Worm (Caenorhabditis elegans) whole organism, young adult: ENCODE measurements around the gene dmd-5.
A peak's percentile ranks its signal among the peaks of the same experiment; 100 is the strongest.

Experiments used
- B0261.1 ChIP-seq: sonication (generic microtip); optimal IDR thresholded peaks from 2 replicates; lab custom pipeline; 2016; ENCODE audit warnings: mild to moderate bottlenecking, missing genetic modification characterization, moderate library complexity, missing compliant biosample characterization
- F39B2.1 ChIP-seq: fragments of 200-800 bp; sonication (Bioruptor generic); IDR thresholded peaks from 2 replicates; pipeline ENCODE4 v1.3.6; 2022; ENCODE audit warnings: missing genetic modification reagents, missing genetic modification characterization, missing compliant biosample characterization
- F57C9.4 ChIP-seq: sonication (generic microtip); optimal IDR thresholded peaks from 2 replicates; lab custom pipeline; 2017; ENCODE audit warnings: mild to moderate bottlenecking, missing genetic modification characterization, missing compliant biosample characterization
- K11D2.4 ChIP-seq: fragments of 200-800 bp; sonication (Bioruptor generic); IDR thresholded peaks from 2 replicates; pipeline ENCODE4 v1.3.6; 2022; ENCODE audit warnings: missing genetic modification reagents, missing genetic modification characterization, missing compliant biosample characterization
- T26A5.8 ChIP-seq: sonication (generic microtip); optimal IDR thresholded peaks from 2 replicates; lab custom pipeline; 2016; ENCODE audit warnings: missing genetic modification characterization, missing compliant biosample characterization
- Y53G8AR.9 ChIP-seq: fragments of 200-800 bp; sonication (Bioruptor generic); conservative IDR thresholded peaks from 2 replicates; pipeline ENCODE4 v1.3.6; 2022; ENCODE audit warnings: missing genetic modification reagents, missing genetic modification characterization, missing compliant biosample characterization
- Y95B8A.8 ChIP-seq: fragments of 200-800 bp; sonication (Bioruptor generic); IDR thresholded peaks from 2 replicates; pipeline ENCODE4 v1.3.6; 2022; ENCODE audit warnings: missing genetic modification reagents, missing genetic modification characterization, missing compliant biosample characterization
- akir-1 ChIP-seq: fragments of 200-800 bp; sonication (Bioruptor generic); optimal IDR thresholded peaks from 2 replicates; lab custom pipeline; 2018; ENCODE audit warnings: mild to moderate bottlenecking, missing genetic modification characterization, moderate library complexity, missing compliant biosample characterization
- attf-5 ChIP-seq: fragments of 200-800 bp; sonication (Bioruptor generic); optimal IDR thresholded peaks from 2 replicates; lab custom pipeline; 2018; ENCODE audit warnings: mild to moderate bottlenecking, missing genetic modification characterization, missing compliant biosample characterization
- bed-1 ChIP-seq: fragments of 200-800 bp; sonication (Bioruptor generic); IDR thresholded peaks from 2 replicates; pipeline ENCODE4 v1.3.6; 2022; ENCODE audit warnings: missing genetic modification reagents, missing genetic modification characterization, missing compliant biosample characterization
- bed-2 ChIP-seq: fragments of 200-800 bp; sonication (Bioruptor generic); IDR thresholded peaks from 2 replicates; pipeline ENCODE4 v1.3.6; 2022; ENCODE audit warnings: missing genetic modification reagents, missing genetic modification characterization, missing compliant biosample characterization
- ceh-100 ChIP-seq: fragments of 200-800 bp; sonication (Bioruptor generic); IDR thresholded peaks from 2 replicates; pipeline ENCODE4 v1.3.6; 2022; ENCODE audit warnings: missing genetic modification reagents, missing genetic modification characterization, missing compliant biosample characterization
- ceh-91 ChIP-seq: fragments of 200-800 bp; sonication (Bioruptor generic); IDR thresholded peaks from 2 replicates; pipeline ENCODE4 v1.3.6; 2022; ENCODE audit warnings: missing genetic modification reagents, missing genetic modification characterization, missing compliant biosample characterization
- dox-1 ChIP-seq: fragments of 200-800 bp; sonication (Bioruptor generic); IDR thresholded peaks from 2 replicates; pipeline ENCODE4 v1.3.6; 2022; ENCODE audit warnings: missing genetic modification reagents, missing genetic modification characterization, missing compliant biosample characterization
- ets-4 ChIP-seq: fragments of 200-800 bp; sonication (Bioruptor generic); optimal IDR thresholded peaks from 2 replicates; lab custom pipeline; 2018; ENCODE audit warnings: mild to moderate bottlenecking, missing genetic modification characterization, missing compliant biosample characterization
- hmg-20 ChIP-seq: fragments of 200-800 bp; sonication (Bioruptor generic); IDR thresholded peaks from 2 replicates; pipeline ENCODE4 v1.3.6; 2022; ENCODE audit warnings: missing genetic modification reagents, missing genetic modification characterization, missing compliant biosample characterization
- hrde-1 ChIP-seq: sonication (generic microtip); optimal IDR thresholded peaks from 2 replicates; lab custom pipeline; 2016; ENCODE audit warnings: missing genetic modification characterization, mild to moderate bottlenecking, missing compliant biosample characterization, moderate library complexity, missing genotype, missing genetic modification reagents, borderline replicate concordance
- lin-54 ChIP-seq: fragments of 200-800 bp; sonication (Bioruptor generic); optimal IDR thresholded peaks from 2 replicates; lab custom pipeline; 2018; ENCODE audit warnings: mild to moderate bottlenecking, missing genetic modification characterization, missing compliant biosample characterization
- madf-8 ChIP-seq: fragments of 200-800 bp; sonication (Bioruptor generic); conservative IDR thresholded peaks from 2 replicates; pipeline ENCODE4 v1.3.6; 2022; ENCODE audit warnings: missing genetic modification reagents, missing genetic modification characterization, missing compliant biosample characterization
- mes-4 ChIP-seq: sonication (generic microtip); optimal IDR thresholded peaks from 2 replicates; lab custom pipeline; 2016; ENCODE audit warnings: missing genotype, missing genetic modification characterization, missing compliant biosample characterization
- nfya-1 ChIP-seq: sonication (generic microtip); optimal IDR thresholded peaks from 2 replicates; lab custom pipeline; 2017; ENCODE audit warnings: antibody characterized with exemption, missing compliant biosample characterization, missing genetic modification characterization, borderline replicate concordance; ENCODE audit not compliant: insufficient read depth
- nhr-80 ChIP-seq: sonication (generic microtip); optimal IDR thresholded peaks from 2 replicates; lab custom pipeline; 2016; ENCODE audit warnings: missing genetic modification characterization, missing compliant biosample characterization
- repo-1 ChIP-seq: sonication (generic microtip); optimal IDR thresholded peaks from 2 replicates; lab custom pipeline; 2017; ENCODE audit warnings: mild to moderate bottlenecking, missing genetic modification characterization, missing compliant biosample characterization
- sdz-38 ChIP-seq: sonication (generic microtip); optimal IDR thresholded peaks from 2 replicates; lab custom pipeline; 2016; ENCODE audit warnings: missing genotype, missing genetic modification characterization, missing compliant biosample characterization
- snpc-1.3 ChIP-seq: sonication (generic microtip); optimal IDR thresholded peaks from 2 replicates; lab custom pipeline; 2017; ENCODE audit warnings: missing genetic modification characterization, mild to moderate bottlenecking, missing compliant biosample characterization, antibody characterized with exemption, moderate library complexity, missing genotype, missing genetic modification reagents; ENCODE audit not compliant: insufficient read depth
- tlf-1 ChIP-seq: fragments of 200-800 bp; sonication (Bioruptor generic); optimal IDR thresholded peaks from 2 replicates; lab custom pipeline; 2018; ENCODE audit warnings: mild to moderate bottlenecking, missing genetic modification characterization, missing compliant biosample characterization
- unc-130 ChIP-seq: sonication (generic microtip); optimal IDR thresholded peaks from 2 replicates; lab custom pipeline; 2016; ENCODE audit warnings: missing genetic modification reagents, missing genetic modification characterization, missing compliant biosample characterization
- xnd-1 ChIP-seq: sonication (generic microtip); optimal IDR thresholded peaks from 2 replicates; lab custom pipeline; 2016; ENCODE audit warnings: missing genotype, missing genetic modification reagents, missing genetic modification characterization, missing compliant biosample characterization
- ztf-25 ChIP-seq: fragments of 200-800 bp; sonication (Bioruptor generic); IDR thresholded peaks from 2 replicates; pipeline ENCODE4 v1.3.6; 2022; ENCODE audit warnings: missing genetic modification reagents, missing genetic modification characterization, missing compliant biosample characterization
- ztf-3 ChIP-seq: fragments of 200-800 bp; sonication (Bioruptor generic); optimal IDR thresholded peaks from 2 replicates; lab custom pipeline; 2018; ENCODE audit warnings: mild to moderate bottlenecking, missing genetic modification characterization, missing compliant biosample characterization
- ztf-6 ChIP-seq: fragments of 200-800 bp; sonication (Bioruptor generic); IDR thresholded peaks from 2 replicates; pipeline ENCODE4 v1.3.6; 2022; ENCODE audit warnings: missing genetic modification reagents, missing genetic modification characterization, missing compliant biosample characterization

Gene dmd-5

ce11 chrII:5749733-5750238 lies 24.2 kb downstream of the dmd-5 start, which contains the start of gene ifb-2:
Gene ifb-2, plus strand, starts transcription at chrII:5750188.
- TF ChIP-seq ztf-6 (GFP tag; lab: Robert Waterston, UW), result no peak
- 0 out of 2 replicates have a peak, but pooled peaks have one; percentile 15 for TF ChIP-seq dox-1 (GFP tag; lab: Robert Waterston, UW)
- peak; percentile 92 for TF ChIP-seq nhr-80 (tag; lab: Kevin White, UChicago)

- TF ChIP-seq nfya-1 (tag; lab: Kevin White, UChicago) (no peak), unc-130 (no peak), ztf-3 (GFP tag; lab: Kevin White, UChicago) (no peak), K11D2.4 (GFP tag; lab: Robert Waterston, UW) (no peak), Y95B8A.8 (GFP tag; lab: Robert Waterston, UW) (no peak), akir-1 (GFP tag; lab: Kevin White, UChicago) (no peak), snpc-1.3 (tag; lab: Kevin White, UChicago) (no peak), hmg-20 (GFP tag; lab: Robert Waterston, UW) (no peak), nhr-80 (tag; lab: Kevin White, UChicago) (peak; percentile 89), T26A5.8 (tag; lab: Kevin White, UChicago) (no peak), dox-1 (GFP tag; lab: Robert Waterston, UW) (0 out of 2 replicates have a peak, but pooled peaks have one; percentile 26), ets-4 (GFP tag; lab: Kevin White, UChicago) (peak; percentile 31), mes-4 (tag; lab: Kevin White, UChicago) (no peak), F57C9.4 (tag; lab: Kevin White, UChicago) (no peak)
Measured at ce11 chrII:5748395-5748794, 25.6 kb downstream of the dmd-5 start.

- TF ChIP-seq bed-2 (GFP tag; lab: Robert Waterston, UW) (no peak), nhr-80 (tag; lab: Kevin White, UChicago) (peak; percentile 47), nfya-1 (tag; lab: Kevin White, UChicago) (no peak)
Measured at ce11 chrII:5747312-5747711, 26.7 kb downstream of the dmd-5 start.

ce11 chrII:5745088-5745487 lies 28.9 kb downstream of the dmd-5 start, which contains the start of gene F10C1.9:
Gene F10C1.9, minus strand, starts transcription at chrII:5745284.
- TF ChIP-seq ceh-100 (GFP tag; lab: Robert Waterston, UW), result no peak
- TF ChIP-seq tlf-1, result no peak
- TF ChIP-seq madf-8 (GFP tag; lab: Robert Waterston, UW), result no peak
- TF ChIP-seq ztf-25, result no peak
- no peak for TF ChIP-seq lin-54 (GFP tag; lab: Kevin White, UChicago)
- no peak for TF ChIP-seq xnd-1
- no peak for TF ChIP-seq hrde-1 (tag; lab: Kevin White, UChicago)
- TF ChIP-seq bed-1, result no peak
- TF ChIP-seq ceh-91 (GFP tag; lab: Robert Waterston, UW), result no peak
- TF ChIP-seq B0261.1 (tag; lab: Kevin White, UChicago), result no peak
- no peak for TF ChIP-seq attf-5 (GFP tag; lab: Kevin White, UChicago)
- TF ChIP-seq F39B2.1 (GFP tag; lab: Robert Waterston, UW), result no peak
- TF ChIP-seq Y53G8AR.9 (GFP tag; lab: Robert Waterston, UW), result no peak
- TF ChIP-seq sdz-38 (tag; lab: Kevin White, UChicago), result no peak

ce11 chrII:5744342-5744741 lies 29.7 kb downstream of the dmd-5 start:
- TF ChIP-seq repo-1 (tag; lab: Kevin White, UChicago) (no peak), nhr-80 (tag; lab: Kevin White, UChicago) (peak; percentile 67)
